Fruit fly (Drosophila melanogaster) whole organism, embryonic: Measurements from ENCODE around the gene eIF2gamma.
A peak's percentile ranks its signal among the peaks of the same experiment; 100 is the strongest.

Source experiments
- Abd-B ChIP-seq: fragments of 200-800 bp; sonication (Bioruptor generic); optimal IDR thresholded peaks from 2 replicates; lab custom pipeline; 2018; ENCODE audit warnings: missing biosample characterization, mild to moderate bottlenecking, missing genetic modification characterization, moderate library complexity
- Adf1 ChIP-seq: fragments of 200-800 bp; sonication (Bioruptor generic); IDR thresholded peaks from 2 replicates; pipeline ENCODE4 v1.3.6; 2022; ENCODE audit warnings: missing biosample characterization, missing genetic modification characterization
- Atf3 ChIP-seq: fragments of 200-800 bp; sonication (Bioruptor generic); optimal IDR thresholded peaks from 3 replicates; lab custom pipeline; 2016; ENCODE audit warnings: missing biosample characterization, missing genetic modification characterization
- Atf6 ChIP-seq: fragments of 200-800 bp; sonication (Bioruptor generic); IDR thresholded peaks from 2 replicates; pipeline ENCODE4 v1.3.6; 2022; ENCODE audit warnings: missing biosample characterization, missing genetic modification characterization
- C15 ChIP-seq: fragments of 200-800 bp; sonication (Bioruptor generic); IDR thresholded peaks from 3 replicates; pipeline ENCODE4 v1.3.6; 2022; ENCODE audit warnings: missing biosample characterization, missing genetic modification characterization
- CG10267 ChIP-seq: fragments of 200-800 bp; sonication (Bioruptor generic); optimal IDR thresholded peaks from 2 replicates; lab custom pipeline; 2018; ENCODE audit warnings: missing biosample characterization, mild to moderate bottlenecking, missing genetic modification characterization, moderate library complexity
- CG10366 ChIP-seq: fragments of 200-800 bp; sonication (Bioruptor generic); IDR thresholded peaks from 2 replicates; pipeline ENCODE4 v1.3.6; 2022; ENCODE audit warnings: missing biosample characterization, missing genetic modification characterization
- CG12155 ChIP-seq: fragments of 200-800 bp; sonication (Bioruptor generic); optimal IDR thresholded peaks from 3 replicates; lab custom pipeline; 2016; ENCODE audit warnings: missing biosample characterization, missing genetic modification characterization
- CG12299 ChIP-seq: fragments of 200-800 bp; sonication (Bioruptor generic); optimal IDR thresholded peaks from 2 replicates; lab custom pipeline; 2018; ENCODE audit warnings: missing biosample characterization, mild to moderate bottlenecking, missing genetic modification characterization
- CG16779 ChIP-seq: fragments of 200-800 bp; sonication (Bioruptor generic); IDR thresholded peaks from 2 replicates; pipeline ENCODE4 v1.3.6; 2022; ENCODE audit warnings: missing biosample characterization, missing genetic modification characterization
- CG17186 ChIP-seq: fragments of 200-800 bp; sonication (Bioruptor generic); optimal IDR thresholded peaks from 3 replicates; lab custom pipeline; 2017; ENCODE audit warnings: missing biosample characterization, missing genetic modification reagents, missing genetic modification characterization
- CG17612 ChIP-seq: fragments of 200-800 bp; sonication (Bioruptor generic); IDR thresholded peaks from 2 replicates; pipeline ENCODE4 v1.3.6; 2022; ENCODE audit warnings: missing biosample characterization, missing genetic modification characterization
- CG18599 ChIP-seq: fragments of 200-800 bp; sonication (Bioruptor generic); optimal IDR thresholded peaks from 3 replicates; lab custom pipeline; 2017; ENCODE audit warnings: missing biosample characterization, missing genetic modification characterization, mild to moderate bottlenecking, moderate library complexity, missing genetic modification reagents
- CG2116 ChIP-seq: fragments of 200-800 bp; sonication (Bioruptor generic); optimal IDR thresholded peaks from 3 replicates; lab custom pipeline; 2018; ENCODE audit warnings: missing biosample characterization, mild to moderate bottlenecking, missing genetic modification characterization
- CG2120 ChIP-seq: fragments of 200-800 bp; sonication (Bioruptor generic); optimal IDR thresholded peaks from 3 replicates; lab custom pipeline; 2016; ENCODE audit warnings: missing biosample characterization, missing genetic modification characterization
- CG2712 ChIP-seq: fragments of 200-800 bp; optimal IDR thresholded peaks from 3 replicates; lab custom pipeline; 2019; ENCODE audit warnings: missing biosample characterization, mild to moderate bottlenecking, missing genetic modification characterization, moderate library complexity
- CG32532 ChIP-seq: fragments of 200-800 bp; sonication (Bioruptor generic); IDR thresholded peaks from 2 replicates; pipeline ENCODE4 v1.3.6; 2022; ENCODE audit warnings: missing biosample characterization, missing genetic modification characterization
- CG4730 ChIP-seq: fragments of 200-800 bp; sonication (Bioruptor generic); IDR thresholded peaks from 2 replicates; pipeline ENCODE4 v1.3.6; 2022; ENCODE audit warnings: missing biosample characterization, missing genetic modification characterization
- CG8089 ChIP-seq: fragments of 200-800 bp; sonication (Bioruptor generic); optimal IDR thresholded peaks from 3 replicates; lab custom pipeline; 2016; ENCODE audit warnings: missing biosample characterization, missing genetic modification characterization
- CHES-1-like ChIP-seq: fragments of 200-800 bp; sonication (Bioruptor generic); optimal IDR thresholded peaks from 2 replicates; lab custom pipeline; 2016; ENCODE audit warnings: missing biosample characterization, missing genetic modification characterization
- CTCF ChIP-seq: fragments of 200-800 bp; sonication (Bioruptor generic); optimal IDR thresholded peaks from 2 replicates; lab custom pipeline; 2017; ENCODE audit warnings: missing biosample characterization, mild to moderate bottlenecking, missing genetic modification characterization, moderate library complexity
- Camta ChIP-seq: fragments of 200-800 bp; sonication (Bioruptor generic); optimal IDR thresholded peaks from 2 replicates; lab custom pipeline; 2016; ENCODE audit warnings: missing biosample characterization, missing genetic modification characterization
- Lim3 ChIP-seq: fragments of 200-800 bp; sonication (Bioruptor generic); IDR thresholded peaks from 2 replicates; pipeline ENCODE4 v1.3.6; 2022; ENCODE audit warnings: missing biosample characterization, missing genetic modification characterization
- MBD-R2 ChIP-seq: fragments of 200-800 bp; sonication (Bioruptor generic); IDR thresholded peaks from 2 replicates; pipeline ENCODE4 v1.3.6; 2022; ENCODE audit warnings: missing biosample characterization, missing genetic modification characterization
- MTF-1 ChIP-seq: fragments of 200-800 bp; sonication (Bioruptor generic); optimal IDR thresholded peaks from 2 replicates; lab custom pipeline; 2018; ENCODE audit warnings: missing biosample characterization, mild to moderate bottlenecking, missing genetic modification characterization, borderline replicate concordance
- Nf-YB ChIP-seq: fragments of 200-800 bp; sonication (Bioruptor generic); optimal IDR thresholded peaks from 3 replicates; lab custom pipeline; 2019; ENCODE audit warnings: missing biosample characterization, mild to moderate bottlenecking, missing genetic modification characterization, moderate library complexity
- Nf-YC ChIP-seq: fragments of 200-800 bp; optimal IDR thresholded peaks from 3 replicates; lab custom pipeline; 2019; ENCODE audit warnings: missing biosample characterization, mild to moderate bottlenecking, missing genetic modification characterization, moderate library complexity
- Oli ChIP-seq: fragments of 200-800 bp; sonication (Bioruptor generic); optimal IDR thresholded peaks from 2 replicates; lab custom pipeline; 2018; ENCODE audit warnings: missing biosample characterization, mild to moderate bottlenecking, missing genetic modification characterization, moderate library complexity
- Opbp ChIP-seq: fragments of 200-800 bp; sonication (Bioruptor generic); IDR thresholded peaks from 3 replicates; pipeline ENCODE4 v1.3.6; 2022; ENCODE audit warnings: missing biosample characterization, missing genetic modification characterization; ENCODE audit not compliant: partially characterized antibody
- Rfx ChIP-seq: fragments of 200-800 bp; sonication (Bioruptor generic); IDR thresholded peaks from 2 replicates; pipeline ENCODE4 v1.3.6; 2022; ENCODE audit warnings: missing biosample characterization, missing genetic modification characterization
- Six4 ChIP-seq: fragments of 200-800 bp; sonication (Bioruptor generic); optimal IDR thresholded peaks from 2 replicates; lab custom pipeline; 2016; ENCODE audit warnings: missing biosample characterization, missing genetic modification characterization
- caup ChIP-seq: fragments of 200-800 bp; sonication (Bioruptor generic); optimal IDR thresholded peaks from 3 replicates; lab custom pipeline; 2017; ENCODE audit warnings: missing biosample characterization, mild to moderate bottlenecking, missing genetic modification characterization, moderate library complexity; ENCODE audit not compliant: severe bottlenecking
- chn ChIP-seq: fragments of 200-800 bp; sonication (Bioruptor generic); optimal IDR thresholded peaks from 2 replicates; lab custom pipeline; 2016; ENCODE audit warnings: missing biosample characterization, missing genetic modification characterization
- gro ChIP-seq: fragments of 200-800 bp; sonication (Bioruptor generic); optimal IDR thresholded peaks from 2 replicates; lab custom pipeline; 2016; ENCODE audit warnings: missing biosample characterization, missing genetic modification characterization
- her ChIP-seq: fragments of 200-800 bp; sonication (Bioruptor generic); optimal IDR thresholded peaks from 2 replicates; lab custom pipeline; 2016; ENCODE audit warnings: missing biosample characterization, missing genetic modification characterization
- jigr1 ChIP-seq: fragments of 200-800 bp; sonication (Bioruptor generic); IDR thresholded peaks from 3 replicates; pipeline ENCODE4 v1.3.6; 2022; ENCODE audit warnings: missing biosample characterization, missing genetic modification characterization
- jumu ChIP-seq: fragments of 200-800 bp; sonication (Bioruptor generic); optimal IDR thresholded peaks from 3 replicates; lab custom pipeline; 2016; ENCODE audit warnings: missing biosample characterization, missing genetic modification characterization
- ken ChIP-seq: fragments of 200-800 bp; sonication (Bioruptor generic); IDR thresholded peaks from 3 replicates; pipeline ENCODE4 v1.3.6; 2022; ENCODE audit warnings: missing biosample characterization, missing genetic modification characterization
- lmd ChIP-seq: fragments of 200-800 bp; sonication (Bioruptor generic); IDR thresholded peaks from 2 replicates; pipeline ENCODE4 v1.3.6; 2022; ENCODE audit warnings: missing biosample characterization, missing genetic modification characterization
- otp ChIP-seq: fragments of 200-800 bp; sonication (Bioruptor generic); IDR thresholded peaks from 3 replicates; pipeline ENCODE4, ENCODE4 v1.3.6; 2022; ENCODE audit warnings: missing biosample characterization, missing genetic modification characterization
- sens-2 ChIP-seq: fragments of 200-800 bp; sonication (Bioruptor generic); IDR thresholded peaks from 2 replicates; pipeline ENCODE4 v1.3.6; 2022; ENCODE audit warnings: missing biosample characterization, missing genetic modification characterization
- stwl ChIP-seq: fragments of 200-800 bp; sonication (Bioruptor generic); optimal IDR thresholded peaks from 3 replicates; lab custom pipeline; 2018; ENCODE audit warnings: missing biosample characterization, mild to moderate bottlenecking, missing genetic modification characterization, moderate library complexity
- sug ChIP-seq: fragments of 200-800 bp; optimal IDR thresholded peaks from 2 replicates; lab custom pipeline; 2019; ENCODE audit warnings: missing biosample characterization, mild to moderate bottlenecking, missing genetic modification characterization, moderate library complexity
- tna ChIP-seq: fragments of 200-800 bp; sonication (Bioruptor generic); IDR thresholded peaks from 2 replicates; pipeline ENCODE4 v1.3.6; 2022; ENCODE audit warnings: missing biosample characterization, missing genetic modification characterization; ENCODE audit not compliant: partially characterized antibody
- trem ChIP-seq: fragments of 200-800 bp; optimal IDR thresholded peaks from 3 replicates; lab custom pipeline; 2019; ENCODE audit warnings: missing biosample characterization, mild to moderate bottlenecking, missing genetic modification characterization, moderate library complexity
- usp ChIP-seq: fragments of >200 bp; optimal IDR thresholded peaks from 2 replicates; lab custom pipeline; 2017; ENCODE audit warnings: missing biosample characterization, missing genetic modification characterization
- vnd ChIP-seq: fragments of 200-800 bp; sonication (Bioruptor generic); IDR thresholded peaks from 3 replicates; pipeline ENCODE4 v1.3.6; 2022; ENCODE audit warnings: missing biosample characterization, missing genetic modification characterization; ENCODE audit not compliant: partially characterized antibody
- zen ChIP-seq: fragments of 200-800 bp; sonication (Bioruptor generic); optimal IDR thresholded peaks from 3 replicates; lab custom pipeline; 2018; ENCODE audit warnings: missing biosample characterization, mild to moderate bottlenecking, missing genetic modification characterization, moderate library complexity

Gene eIF2gamma

dm6 chr3R:15265406-15266040 is 2.3 kb upstream of the eIF2gamma start, which contains the start of gene ATPsynO (continued):
- TF ChIP-seq CG4730 (GFP tag; lab: Robert Waterston, UW) (no peak), ken (GFP tag; lab: Robert Waterston, UW) (no peak), CG2120 (GFP tag; lab: Kevin White, UChicago) (peak; percentile 58), CG16779 (GFP tag; lab: Robert Waterston, UW) (no peak), her (GFP tag; lab: Kevin White, UChicago) (no peak), Camta (GFP tag; lab: Kevin White, UChicago) (no peak), trem (tag; lab: Kevin White, UChicago) (peak; percentile 69), tna (no peak), CG17186 (GFP tag; lab: Kevin White, UChicago) (peak; percentile 15), Adf1 (GFP tag; lab: Robert Waterston, UW) (no peak), sens-2 (GFP tag; lab: Robert Waterston, UW) (peak; percentile 71), CG12155 (GFP tag; lab: Kevin White, UChicago) (peak; percentile 43), gro (GFP tag; lab: Kevin White, UChicago) (peak; percentile 51), CG10267 (tag; lab: Kevin White, UChicago) (peak; percentile 75), sug (peak; percentile 64), Six4 (GFP tag; lab: Kevin White, UChicago) (no peak), CG2712 (tag; lab: Kevin White, UChicago) (peak; percentile 59), Abd-B (no peak), otp (GFP tag; lab: Robert Waterston, UW) (no peak), Oli (tag; lab: Kevin White, UChicago) (no peak), zen (tag; lab: Kevin White, UChicago) (peak; percentile 41), CTCF (GFP tag; lab: Kevin White, UChicago) (no peak), Atf3 (GFP tag; lab: Kevin White, UChicago) (no peak), vnd (GFP tag; lab: Robert Waterston, UW) (0 out of 3 replicates have a peak, but pooled peaks have one; percentile 32), CG2116 (peak; percentile 98), Nf-YC (peak; percentile 56), CG8089 (no peak), lmd (GFP tag; lab: Robert Waterston, UW) (no peak), MBD-R2 (peak; percentile 89), Atf6 (no peak), C15 (GFP tag; lab: Robert Waterston, UW) (no peak), jumu (no peak), CG18599 (GFP tag; lab: Kevin White, UChicago) (no peak), CG17612 (GFP tag; lab: Robert Waterston, UW) (no peak), MTF-1 (GFP tag; lab: Kevin White, UChicago) (no peak), CG10366 (GFP tag; lab: Robert Waterston, UW) (no peak), CG32532 (GFP tag; lab: Robert Waterston, UW) (0 out of 2 replicates have a peak, but pooled peaks have one; percentile 7), CHES-1-like (GFP tag; lab: Kevin White, UChicago) (peak; percentile 17), Opbp (peak; percentile 6; the same call in 1 of the 3 replicates), Nf-YB (GFP tag; lab: Kevin White, UChicago) (peak; percentile 5), jigr1 (GFP tag; lab: Robert Waterston, UW) (no peak; the same call in 2 of the 3 replicates), CG12299 (tag; lab: Kevin White, UChicago) (no peak), Lim3 (no peak), Rfx (GFP tag; lab: Robert Waterston, UW) (peak; percentile 38), caup (GFP tag; lab: Kevin White, UChicago) (peak; percentile 23), chn (GFP tag; lab: Kevin White, UChicago) (no peak), stwl (tag; lab: Kevin White, UChicago) (peak; percentile 80), usp (GFP tag; lab: Kevin White, UChicago) (no peak)
